Worm (Caenorhabditis elegans) whole organism, early embryonic: ENCODE measurements around the gene hbl-1.

Experiments
- B0310.2 ChIP-seq: sonication (generic microtip); optimal IDR thresholded peaks from 2 replicates; lab custom pipeline; 2016; ENCODE audit warnings: mild to moderate bottlenecking, missing genetic modification characterization, missing compliant biosample characterization
- F13C5.2 ChIP-seq: sonication (generic microtip); optimal IDR thresholded peaks from 2 replicates; lab custom pipeline; 2017; ENCODE audit warnings: mild to moderate bottlenecking, missing genetic modification characterization, inconsistent platforms, missing compliant biosample characterization
- aly-1 ChIP-seq: sonication (generic microtip); optimal IDR thresholded peaks from 2 replicates; lab custom pipeline; 2016; ENCODE audit warnings: missing genetic modification characterization, missing compliant biosample characterization
- ama-1 ChIP-seq: fragments of 150-350 bp; optimal IDR thresholded peaks from 2 replicates; lab custom pipeline; 2014
- ceh-13 ChIP-seq: fragments of 200-800 bp; sonication (Bioruptor generic); optimal IDR thresholded peaks from 2 replicates; lab custom pipeline; 2018; ENCODE audit warnings: mild to moderate bottlenecking, missing genetic modification characterization, missing compliant biosample characterization
- ceh-36 ChIP-seq: sonication (generic microtip); optimal IDR thresholded peaks from 2 replicates; lab custom pipeline; 2016; ENCODE audit warnings: missing genetic modification characterization, inconsistent platforms, missing compliant biosample characterization
- ets-7 ChIP-seq: sonication (generic microtip); optimal IDR thresholded peaks from 2 replicates; lab custom pipeline; 2016; ENCODE audit warnings: missing genotype, missing genetic modification characterization, missing compliant biosample characterization
- flt-1 ChIP-seq: fragments of 200-800 bp; sonication (Bioruptor generic); IDR thresholded peaks from 2 replicates; pipeline ENCODE4 v1.3.6; 2022; ENCODE audit warnings: missing genetic modification characterization, missing compliant biosample characterization
- hmbx-1 ChIP-seq: sonication (generic microtip); optimal IDR thresholded peaks from 2 replicates; lab custom pipeline; 2016; ENCODE audit warnings: mild to moderate bottlenecking, missing genetic modification characterization, missing compliant biosample characterization
- hmg-4 ChIP-seq: fragments of 200-800 bp; sonication (Bioruptor generic); optimal IDR thresholded peaks from 2 replicates; lab custom pipeline; 2018; ENCODE audit warnings: mild to moderate bottlenecking, missing genetic modification characterization, missing compliant biosample characterization
- hnd-1 ChIP-seq: sonication (generic microtip); optimal IDR thresholded peaks from 2 replicates; lab custom pipeline; 2016; ENCODE audit warnings: missing genetic modification characterization, missing compliant biosample characterization
- pes-1 ChIP-seq: fragments of 200-800 bp; sonication (Bioruptor generic); IDR thresholded peaks from 2 replicates; pipeline ENCODE4 v1.3.6; 2022; ENCODE audit warnings: missing genetic modification reagents, missing genetic modification characterization, missing compliant biosample characterization
- scrt-1 ChIP-seq: fragments of 200-800 bp; sonication (Bioruptor generic); IDR thresholded peaks from 2 replicates; pipeline ENCODE4 v1.3.6; 2022; ENCODE audit warnings: missing genetic modification characterization, missing compliant biosample characterization
- sea-1 ChIP-seq: fragments of 200-800 bp; sonication (Bioruptor generic); conservative IDR thresholded peaks from 2 replicates; pipeline ENCODE4 v1.3.6; 2022; ENCODE audit warnings: missing genetic modification characterization, missing compliant biosample characterization
- tbx-11 ChIP-seq: fragments of 200-800 bp; sonication (Bioruptor generic); IDR thresholded peaks from 2 replicates; pipeline ENCODE4 v1.3.6; 2022; ENCODE audit warnings: missing genetic modification characterization, missing compliant biosample characterization
- tbx-37 ChIP-seq: fragments of 200-800 bp; sonication (Bioruptor generic); conservative IDR thresholded peaks from 2 replicates; pipeline ENCODE4 v1.3.6; 2022; ENCODE audit warnings: missing genetic modification reagents, missing genetic modification characterization, missing compliant biosample characterization
- tra-4 ChIP-seq: sonication (generic microtip); optimal IDR thresholded peaks from 2 replicates; lab custom pipeline; 2017; ENCODE audit warnings: missing genetic modification characterization, missing compliant biosample characterization

hbl-1 gene

ce11 chrX:5803492-5803891, 18.4 kb upstream of the hbl-1 start:
- no peak for TF ChIP-seq ceh-36 (tag; lab: Kevin White, UChicago)
- TF ChIP-seq pes-1 (GFP tag; lab: Robert Waterston, UW): no peak
- TF ChIP-seq F13C5.2 (tag; lab: Kevin White, UChicago): no peak
- TF ChIP-seq flt-1 (GFP tag; lab: Robert Waterston, UW): no peak
- no peak for TF ChIP-seq aly-1 (tag; lab: Kevin White, UChicago)
- no peak for TF ChIP-seq hmg-4 (GFP tag; lab: Kevin White, UChicago)
- no peak for TF ChIP-seq ets-7 (tag; lab: Kevin White, UChicago)
- no peak for TF ChIP-seq sea-1 (GFP tag; lab: Robert Waterston, UW)
- no peak for TF ChIP-seq tbx-11 (GFP tag; lab: Robert Waterston, UW)
- TF ChIP-seq hnd-1 (tag; lab: Kevin White, UChicago): no peak
- TF ChIP-seq tra-4 (tag; lab: Kevin White, UChicago): no peak
- TF ChIP-seq tbx-37: no peak
- TF ChIP-seq hmbx-1: no peak
- TF ChIP-seq B0310.2: no peak
- TF ChIP-seq scrt-1 (GFP tag; lab: Robert Waterston, UW): no peak
- TF ChIP-seq ceh-13 (GFP tag; lab: Kevin White, UChicago): no peak
- TF ChIP-seq ama-1 (lab: Kevin White, UChicago): no peak

- TF ChIP-seq scrt-1 (GFP tag; lab: Robert Waterston, UW): no peak
- TF ChIP-seq tbx-37: no peak
- TF ChIP-seq B0310.2: no peak
- no peak for TF ChIP-seq tra-4 (tag; lab: Kevin White, UChicago)
- no peak for TF ChIP-seq flt-1 (GFP tag; lab: Robert Waterston, UW)
- no peak for TF ChIP-seq ets-7 (tag; lab: Kevin White, UChicago)
- TF ChIP-seq hnd-1 (tag; lab: Kevin White, UChicago): no peak
- no peak for TF ChIP-seq ama-1 (lab: Kevin White, UChicago)
- TF ChIP-seq ceh-36 (tag; lab: Kevin White, UChicago): no peak
- no peak for TF ChIP-seq sea-1 (GFP tag; lab: Robert Waterston, UW)
- no peak for TF ChIP-seq hmbx-1
- TF ChIP-seq hmg-4 (GFP tag; lab: Kevin White, UChicago): no peak
- TF ChIP-seq aly-1 (tag; lab: Kevin White, UChicago): no peak
- TF ChIP-seq tbx-11 (GFP tag; lab: Robert Waterston, UW): no peak
- TF ChIP-seq ceh-13 (GFP tag; lab: Kevin White, UChicago): no peak
Measured at ce11 chrX:5805872-5806472, 16.0 kb upstream of the hbl-1 start, which contains the start of gene F13D11.3. Gene F13D11.3, minus strand, starts transcription at chrX:5805922.

ce11 chrX:5810677-5811076, 11.3 kb upstream of the hbl-1 start:
- no peak for TF ChIP-seq hmg-4 (GFP tag; lab: Kevin White, UChicago)
- no peak for TF ChIP-seq aly-1 (tag; lab: Kevin White, UChicago)
- TF ChIP-seq tbx-11 (GFP tag; lab: Robert Waterston, UW): no peak
- TF ChIP-seq flt-1 (GFP tag; lab: Robert Waterston, UW): no peak
- TF ChIP-seq ets-7 (tag; lab: Kevin White, UChicago): no peak
- no peak for TF ChIP-seq ama-1 (lab: Kevin White, UChicago)
- no peak for TF ChIP-seq B0310.2
- no peak for TF ChIP-seq scrt-1 (GFP tag; lab: Robert Waterston, UW)
- no peak for TF ChIP-seq ceh-13 (GFP tag; lab: Kevin White, UChicago)
- TF ChIP-seq hmbx-1: no peak
- no peak for TF ChIP-seq tbx-37
- TF ChIP-seq pes-1 (GFP tag; lab: Robert Waterston, UW): no peak
- no peak for TF ChIP-seq ceh-36 (tag; lab: Kevin White, UChicago)
- TF ChIP-seq sea-1 (GFP tag; lab: Robert Waterston, UW): no peak
- TF ChIP-seq hnd-1 (tag; lab: Kevin White, UChicago): no peak

ce11 chrX:5811997-5812562, 9.9 kb upstream of the hbl-1 start:
- TF ChIP-seq pes-1 (GFP tag; lab: Robert Waterston, UW): no peak
- TF ChIP-seq sea-1 (GFP tag; lab: Robert Waterston, UW): 0 out of 2 replicates have a peak, but pooled peaks have one; percentile 36
- no peak for TF ChIP-seq hnd-1 (tag; lab: Kevin White, UChicago)
- TF ChIP-seq tra-4 (tag; lab: Kevin White, UChicago): no peak
- TF ChIP-seq tbx-37: no peak
- peak; percentile 80 for TF ChIP-seq F13C5.2 (tag; lab: Kevin White, UChicago)
- TF ChIP-seq flt-1 (GFP tag; lab: Robert Waterston, UW): peak; percentile 60
- TF ChIP-seq aly-1 (tag; lab: Kevin White, UChicago): peak; percentile 77
- peak; percentile 6; the same call in 1 of the 2 replicates for TF ChIP-seq scrt-1 (GFP tag; lab: Robert Waterston, UW)
- no peak for TF ChIP-seq hmbx-1
- TF ChIP-seq tbx-11 (GFP tag; lab: Robert Waterston, UW): 0 out of 2 replicates have a peak, but pooled peaks have one; percentile 50
- TF ChIP-seq ets-7 (tag; lab: Kevin White, UChicago): peak; percentile 76
- peak; percentile 94 for TF ChIP-seq hmg-4 (GFP tag; lab: Kevin White, UChicago)
- no peak for TF ChIP-seq ceh-36 (tag; lab: Kevin White, UChicago)
- peak; percentile 26 for TF ChIP-seq ceh-13 (GFP tag; lab: Kevin White, UChicago)
- TF ChIP-seq B0310.2: peak; percentile 74
- TF ChIP-seq ama-1 (lab: Kevin White, UChicago): no peak

- TF ChIP-seq sea-1 (GFP tag; lab: Robert Waterston, UW) (no peak), tra-4 (tag; lab: Kevin White, UChicago) (no peak), tbx-37 (no peak), hnd-1 (tag; lab: Kevin White, UChicago) (no peak), flt-1 (GFP tag; lab: Robert Waterston, UW) (no peak), ama-1 (lab: Kevin White, UChicago) (no peak), ceh-13 (GFP tag; lab: Kevin White, UChicago) (no peak), hmbx-1 (no peak), F13C5.2 (tag; lab: Kevin White, UChicago) (no peak), scrt-1 (GFP tag; lab: Robert Waterston, UW) (no peak), ets-7 (tag; lab: Kevin White, UChicago) (no peak), B0310.2 (no peak), aly-1 (tag; lab: Kevin White, UChicago) (no peak)
Measured at ce11 chrX:5813030-5813429, 8.9 kb upstream of the hbl-1 start.

- TF ChIP-seq ama-1 (lab: Kevin White, UChicago) (no peak), tbx-11 (GFP tag; lab: Robert Waterston, UW) (no peak), aly-1 (tag; lab: Kevin White, UChicago) (no peak), flt-1 (GFP tag; lab: Robert Waterston, UW) (no peak), ceh-13 (GFP tag; lab: Kevin White, UChicago) (no peak), hmg-4 (GFP tag; lab: Kevin White, UChicago) (no peak), hmbx-1 (no peak), hnd-1 (tag; lab: Kevin White, UChicago) (no peak), scrt-1 (GFP tag; lab: Robert Waterston, UW) (no peak), F13C5.2 (tag; lab: Kevin White, UChicago) (no peak), tbx-37 (no peak), sea-1 (GFP tag; lab: Robert Waterston, UW) (no peak), tra-4 (tag; lab: Kevin White, UChicago) (no peak), pes-1 (GFP tag; lab: Robert Waterston, UW) (no peak), ceh-36 (tag; lab: Kevin White, UChicago) (no peak)
Measured at ce11 chrX:5814342-5814741, 7.6 kb upstream of the hbl-1 start.
